Fruit fly (Drosophila melanogaster): Measurements from ENCODE around the gene beg.

beg gene

DNA sequence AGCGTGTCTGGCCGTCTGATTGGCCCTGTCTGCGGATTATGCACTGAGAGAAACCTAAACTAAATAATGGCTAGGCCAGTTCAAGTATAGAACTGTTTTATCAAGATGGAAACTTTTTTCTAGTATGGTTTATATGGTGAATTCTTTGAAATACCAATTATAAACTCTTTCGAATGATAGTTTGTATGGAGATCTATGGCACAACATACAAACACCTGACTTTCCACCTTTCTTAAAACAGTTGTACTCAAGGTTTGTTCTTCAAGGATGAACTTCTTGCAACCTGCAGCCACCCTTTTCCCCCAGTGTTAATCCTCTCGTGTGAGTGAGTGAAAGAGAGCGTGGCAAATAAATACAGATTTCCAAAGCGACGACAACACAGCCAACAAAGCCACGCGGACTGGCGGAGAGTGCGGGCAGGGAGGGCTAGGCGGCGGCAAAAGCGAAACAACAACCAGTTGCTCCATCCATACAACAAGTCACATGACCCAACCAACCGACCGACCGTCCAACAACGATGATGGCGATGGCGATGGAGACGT lies 31.2 kb upstream of the beg start (continued):
- TF ChIP-seq wor (GFP tag; IDR thresholded peaks at IDR 0.05): peak; percentile 64
- TF ChIP-seq HmgD (GFP tag; optimal IDR thresholded peaks at IDR 0.05): peak; percentile 78
- no peak for TF ChIP-seq Tbp (GFP tag; optimal IDR thresholded peaks at IDR 0.05)
- peak; percentile 71 for TF ChIP-seq CG11456 (GFP tag; IDR thresholded peaks at IDR 0.05)
- peak; percentile 52 for TF ChIP-seq CrebB (tag; optimal IDR thresholded peaks at IDR 0.05)
- peak; percentile 67 for TF ChIP-seq Taf1 (GFP tag; IDR thresholded peaks at IDR 0.05)
- peak; percentile 76 for TF ChIP-seq Hr3 (GFP tag; optimal IDR thresholded peaks at IDR 0.05)
- peak; percentile 42 for TF ChIP-seq CG4707 (GFP tag; optimal IDR thresholded peaks at IDR 0.05)
- TF ChIP-seq CG1024 (GFP tag; IDR thresholded peaks at IDR 0.05): peak; percentile 58; the same call in 1 of the 2 replicates
- peak; percentile 79 for TF ChIP-seq CG43689 (GFP tag; IDR thresholded peaks at IDR 0.05)
- peak; percentile 79 for TF ChIP-seq Gug (GFP tag; IDR thresholded peaks at IDR 0.05)
- TF ChIP-seq az2 (GFP tag; optimal IDR thresholded peaks at IDR 0.05): peak; percentile 82
- peak; percentile 93 for TF ChIP-seq CG11504 (tag; optimal IDR thresholded peaks at IDR 0.05)
- no peak for TF ChIP-seq fd102C (GFP tag; optimal IDR thresholded peaks at IDR 0.05)
- no peak; the same call in 1 of the 2 replicates for TF ChIP-seq CG16779 (GFP tag; IDR thresholded peaks at IDR 0.05)
- TF ChIP-seq gcm2 (GFP tag; optimal IDR thresholded peaks at IDR 0.05): peak; percentile 74
- TF ChIP-seq Chrac-16 (GFP tag; optimal IDR thresholded peaks at IDR 0.05): peak; percentile 78
- peak; percentile 80 for TF ChIP-seq Asciz (GFP tag; optimal IDR thresholded peaks at IDR 0.05)
- TF ChIP-seq bab2 (GFP tag; optimal IDR thresholded peaks at IDR 0.05): peak; percentile 89
- TF ChIP-seq E2f2 (GFP tag; IDR thresholded peaks at IDR 0.05): peak; percentile 62
- peak; percentile 92 for TF ChIP-seq Antp (GFP tag; optimal IDR thresholded peaks at IDR 0.05)
- TF ChIP-seq HmgZ (tag; optimal IDR thresholded peaks at IDR 0.05): peak; percentile 80
- peak; percentile 87 for TF ChIP-seq CG1792 (GFP tag; optimal IDR thresholded peaks at IDR 0.05)
- peak; percentile 87 for TF ChIP-seq CG11398 (GFP tag; optimal IDR thresholded peaks at IDR 0.05)
- peak; percentile 55 for TF ChIP-seq MBD-R2 (GFP tag; IDR thresholded peaks at IDR 0.05)
- TF ChIP-seq chn (GFP tag; optimal IDR thresholded peaks at IDR 0.05): peak; percentile 87
- peak; percentile 93 for TF ChIP-seq nmo (GFP tag; optimal IDR thresholded peaks at IDR 0.05)
- peak; percentile 8 for TF ChIP-seq CG8359 (GFP tag; optimal IDR thresholded peaks at IDR 0.05; ENCODE audit: borderline replicate concordance)
- peak; percentile 90 for TF ChIP-seq PHDP (tag; optimal IDR thresholded peaks at IDR 0.05)
- TF ChIP-seq CG4854 (GFP tag; optimal IDR thresholded peaks at IDR 0.05): peak; percentile 81
- peak; percentile 43 for TF ChIP-seq CG10431 (GFP tag; optimal IDR thresholded peaks at IDR 0.05)
- TF ChIP-seq CG11696 (GFP tag; IDR thresholded peaks at IDR 0.05): peak; percentile 44; the same call in 1 of the 2 replicates
- no peak for TF ChIP-seq cg (GFP tag; optimal IDR thresholded peaks at IDR 0.05)
- peak; percentile 49 for TF ChIP-seq grn (GFP tag; optimal IDR thresholded peaks at IDR 0.05)
- peak; percentile 74 for TF ChIP-seq ase (GFP tag; IDR thresholded peaks at IDR 0.05)
- peak; percentile 73 for TF ChIP-seq Drgx (GFP tag; IDR thresholded peaks at IDR 0.05)
- peak; percentile 91 for TF ChIP-seq al (GFP tag; IDR thresholded peaks at IDR 0.05)
- peak; percentile 88 for TF ChIP-seq CG18619 (GFP tag; optimal IDR thresholded peaks at IDR 0.05)
- TF ChIP-seq Awh (GFP tag; IDR thresholded peaks at IDR 0.05): peak; percentile 63
- peak in 1 of 2 experiments; percentile 13 for TF ChIP-seq Trl (optimal IDR thresholded peaks at IDR 0.05)
- TF ChIP-seq Trl (GFP tag; optimal IDR thresholded peaks at IDR 0.05): peak; percentile 88
- TF ChIP-seq gce (GFP tag; IDR thresholded peaks at IDR 0.05): peak; percentile 60; the same call in 1 of the 3 replicates
- peak; percentile 56 for TF ChIP-seq Adf1 (GFP tag; IDR thresholded peaks at IDR 0.05)
- TF ChIP-seq CG11695 (GFP tag; IDR thresholded peaks at IDR 0.05): peak; percentile 91
- TF ChIP-seq Vsx1 (GFP tag; optimal IDR thresholded peaks at IDR 0.05): peak; percentile 58
- TF ChIP-seq bcd (GFP tag; optimal IDR thresholded peaks at IDR 0.05): peak; percentile 89
- TF ChIP-seq Lhr (GFP tag; optimal IDR thresholded peaks at IDR 0.05): peak; percentile 60
- peak; percentile 61 for TF ChIP-seq CG11085 (GFP tag; IDR thresholded peaks at IDR 0.05)
- peak; percentile 82 for TF ChIP-seq CG12104 (GFP tag; optimal IDR thresholded peaks at IDR 0.05)
- TF ChIP-seq CG12299 (tag; optimal IDR thresholded peaks at IDR 0.05): peak; percentile 74
- TF ChIP-seq Hr39 (optimal IDR thresholded peaks at IDR 0.05): no peak
- TF ChIP-seq CG2129 (GFP tag; IDR thresholded peaks at IDR 0.05; ENCODE audit: partially characterized antibody): no peak

Data from whole organism, embryonic.